Worm (Caenorhabditis elegans): ENCODE measurements around the gene rha-1.
A peak's percentile ranks its signal among the peaks of the same experiment; 100 is the strongest.

The rha-1 gene

ce11 chrII:8921456-8921855 lies 38.0 kb upstream of the rha-1 start:
- no peak for TF ChIP-seq nhr-76 (tag; optimal IDR thresholded peaks at IDR 0.05)
- TF ChIP-seq ztf-11 (tag; optimal IDR thresholded peaks at IDR 0.05) = no peak
- TF ChIP-seq hlh-1 (tag; optimal IDR thresholded peaks at IDR 0.05) = no peak
- no peak for TF ChIP-seq tbx-8 (GFP tag; optimal IDR thresholded peaks at IDR 0.05)
- no peak for TF ChIP-seq ces-1 (GFP tag; optimal IDR thresholded peaks at IDR 0.05)
- TF ChIP-seq ceh-43 (GFP tag; optimal IDR thresholded peaks at IDR 0.05) = no peak
- TF ChIP-seq cnd-1 (tag; optimal IDR thresholded peaks at IDR 0.05) = no peak
- TF ChIP-seq snpc-4 (tag; optimal IDR thresholded peaks at IDR 0.05) = no peak
- TF ChIP-seq M03D4.4 (tag; optimal IDR thresholded peaks at IDR 0.05) = no peak
- TF ChIP-seq flh-1 (GFP tag; optimal IDR thresholded peaks at IDR 0.05) = no peak
- TF ChIP-seq blmp-1 (tag; optimal IDR thresholded peaks at IDR 0.05) = no peak
- TF ChIP-seq nhr-237 (tag; optimal IDR thresholded peaks at IDR 0.05) = no peak
- no peak for TF ChIP-seq unc-120 (tag; optimal IDR thresholded peaks at IDR 0.05; ENCODE audit: poor library complexity, severe bottlenecking)
- TF ChIP-seq unc-62 (GFP tag; optimal IDR thresholded peaks at IDR 0.05) = no peak
- no peak for TF ChIP-seq drap-1 (GFP tag; optimal IDR thresholded peaks at IDR 0.05)
- no peak for TF ChIP-seq lin-32 (GFP tag; optimal IDR thresholded peaks at IDR 0.05)
- TF ChIP-seq nhr-12 (tag; optimal IDR thresholded peaks at IDR 0.05) = no peak
- no peak for TF ChIP-seq nhr-2 (tag; optimal IDR thresholded peaks at IDR 0.05)

- TF ChIP-seq unc-120 (tag; optimal IDR thresholded peaks at IDR 0.05; ENCODE audit: poor library complexity, severe bottlenecking) (no peak), ces-1 (GFP tag; optimal IDR thresholded peaks at IDR 0.05) (peak; percentile 77)
These were observed 37.5 kb upstream of the rha-1 start for ce11 chrII:8920955-8921354.

ce11 chrII:8920315-8920714 lies 36.9 kb upstream of the rha-1 start:
- no peak for TF ChIP-seq drap-1 (GFP tag; optimal IDR thresholded peaks at IDR 0.05)
- TF ChIP-seq sem-2 (GFP tag; optimal IDR thresholded peaks at IDR 0.05) = no peak
- no peak for TF ChIP-seq ceh-39 (tag; optimal IDR thresholded peaks at IDR 0.05)
- TF ChIP-seq nhr-28 (tag; optimal IDR thresholded peaks at IDR 0.05) = no peak
- TF ChIP-seq zip-8 (tag; optimal IDR thresholded peaks at IDR 0.05) = no peak
- no peak for TF ChIP-seq ceh-43 (GFP tag; optimal IDR thresholded peaks at IDR 0.05)
- TF ChIP-seq unc-120 (tag; optimal IDR thresholded peaks at IDR 0.05; ENCODE audit: poor library complexity, severe bottlenecking) = no peak
- no peak for TF ChIP-seq blmp-1 (tag; optimal IDR thresholded peaks at IDR 0.05)
- TF ChIP-seq ceh-83 (GFP tag; optimal IDR thresholded peaks at IDR 0.05) = no peak
- no peak for TF ChIP-seq bed-3 (GFP tag; optimal IDR thresholded peaks at IDR 0.05)
- TF ChIP-seq M03D4.4 (tag; optimal IDR thresholded peaks at IDR 0.05) = no peak
- TF ChIP-seq nhr-2 (tag; optimal IDR thresholded peaks at IDR 0.05) = no peak
- no peak for TF ChIP-seq nhr-237 (tag; optimal IDR thresholded peaks at IDR 0.05)
- TF ChIP-seq ham-2 (GFP tag; optimal IDR thresholded peaks at IDR 0.05) = no peak
- no peak for TF ChIP-seq ztf-11 (tag; optimal IDR thresholded peaks at IDR 0.05)
- TF ChIP-seq snpc-4 (tag; optimal IDR thresholded peaks at IDR 0.05) = no peak
- TF ChIP-seq pha-4 (tag; optimal IDR thresholded peaks at IDR 0.05) = no peak
- TF ChIP-seq mls-2 (tag; optimal IDR thresholded peaks at IDR 0.05) = no peak

- no peak for TF ChIP-seq cnd-1 (tag; optimal IDR thresholded peaks at IDR 0.05)
- no peak for TF ChIP-seq sem-2 (GFP tag; optimal IDR thresholded peaks at IDR 0.05)
These were observed 33.9 kb upstream of the rha-1 start for ce11 chrII:8917339-8917738.

- TF ChIP-seq bed-3 (GFP tag; optimal IDR thresholded peaks at IDR 0.05) (no peak), lsy-2 (tag; optimal IDR thresholded peaks at IDR 0.05) (no peak), mep-1 (tag; optimal IDR thresholded peaks at IDR 0.05) (no peak), snpc-4 (tag; optimal IDR thresholded peaks at IDR 0.05) (no peak), tbx-8 (GFP tag; optimal IDR thresholded peaks at IDR 0.05) (no peak), mls-2 (tag; optimal IDR thresholded peaks at IDR 0.05) (no peak), ceh-83 (GFP tag; optimal IDR thresholded peaks at IDR 0.05) (no peak), elt-3 (tag; optimal IDR thresholded peaks at IDR 0.05) (no peak), ces-1 (GFP tag; optimal IDR thresholded peaks at IDR 0.05) (no peak), lin-13 (tag; optimal IDR thresholded peaks at IDR 0.05) (no peak), nhr-76 (tag; optimal IDR thresholded peaks at IDR 0.05) (no peak), ham-2 (GFP tag; optimal IDR thresholded peaks at IDR 0.05) (no peak), nhr-2 (tag; optimal IDR thresholded peaks at IDR 0.05) (no peak), zip-8 (tag; optimal IDR thresholded peaks at IDR 0.05) (no peak)
These were observed 33.2 kb upstream of the rha-1 start for ce11 chrII:8916656-8917055.

ce11 chrII:8914654-8915053 lies 31.2 kb upstream of the rha-1 start:
- TF ChIP-seq mls-2 (tag; optimal IDR thresholded peaks at IDR 0.05) (no peak), nhr-76 (tag; optimal IDR thresholded peaks at IDR 0.05) (no peak), nhr-12 (tag; optimal IDR thresholded peaks at IDR 0.05) (no peak), unc-39 (tag; optimal IDR thresholded peaks at IDR 0.05) (no peak), pha-4 (tag; optimal IDR thresholded peaks at IDR 0.05) (no peak), sem-2 (GFP tag; optimal IDR thresholded peaks at IDR 0.05) (no peak), blmp-1 (tag; optimal IDR thresholded peaks at IDR 0.05) (no peak), unc-62 (GFP tag; optimal IDR thresholded peaks at IDR 0.05) (no peak), lin-13 (tag; optimal IDR thresholded peaks at IDR 0.05) (no peak), ceh-83 (GFP tag; optimal IDR thresholded peaks at IDR 0.05) (no peak), ztf-11 (tag; optimal IDR thresholded peaks at IDR 0.05) (no peak), mep-1 (tag; optimal IDR thresholded peaks at IDR 0.05) (no peak), nhr-2 (tag; optimal IDR thresholded peaks at IDR 0.05) (no peak), ceh-39 (tag; optimal IDR thresholded peaks at IDR 0.05) (no peak), cnd-1 (tag; optimal IDR thresholded peaks at IDR 0.05) (no peak), tbx-8 (GFP tag; optimal IDR thresholded peaks at IDR 0.05) (no peak), lsy-2 (tag; optimal IDR thresholded peaks at IDR 0.05) (no peak), elt-1 (tag; optimal IDR thresholded peaks at IDR 0.05; ENCODE audit: borderline replicate concordance, insufficient read depth) (no peak), flh-1 (GFP tag; optimal IDR thresholded peaks at IDR 0.05) (no peak), drap-1 (GFP tag; optimal IDR thresholded peaks at IDR 0.05) (no peak)

All from whole organism, mixed stage, embryonic.